Worm (Caenorhabditis elegans): ENCODE measurements around the gene K06A9.2.
A peak's percentile ranks its signal among the peaks of the same experiment; 100 is the strongest.
"Not testable (repeated sequence)": the region's sequence is repeated elsewhere in the genome, so short reads cannot be mapped to it uniquely, and the experiment has no call there.

K06A9.2 gene

ce11 chrX:1508910-1509309 lies 27.3 kb upstream of the K06A9.2 start:
- not testable (repeated sequence) for TF ChIP-seq snpc-4 (GFP tag; optimal IDR thresholded peaks at IDR 0.05)
- TF ChIP-seq snpc-4 (tag; optimal IDR thresholded peaks at IDR 0.05), result peak in 1 of 4 experiments; percentile 60
- TF ChIP-seq egrh-3 (GFP tag; IDR thresholded peaks at IDR 0.05), result peak; percentile 63; the same call in 1 of the 2 replicates
- TF ChIP-seq zfh-2 (GFP tag; conservative IDR thresholded peaks at IDR 0.05), result peak; percentile 76
- 0 out of 2 replicates have a peak, but pooled peaks have one; percentile 13 for TF ChIP-seq dox-1 (GFP tag; IDR thresholded peaks at IDR 0.05)
- 0 out of 2 replicates have a peak, but pooled peaks have one; percentile 6 for TF ChIP-seq madf-6 (GFP tag; IDR thresholded peaks at IDR 0.05)

DNA sequence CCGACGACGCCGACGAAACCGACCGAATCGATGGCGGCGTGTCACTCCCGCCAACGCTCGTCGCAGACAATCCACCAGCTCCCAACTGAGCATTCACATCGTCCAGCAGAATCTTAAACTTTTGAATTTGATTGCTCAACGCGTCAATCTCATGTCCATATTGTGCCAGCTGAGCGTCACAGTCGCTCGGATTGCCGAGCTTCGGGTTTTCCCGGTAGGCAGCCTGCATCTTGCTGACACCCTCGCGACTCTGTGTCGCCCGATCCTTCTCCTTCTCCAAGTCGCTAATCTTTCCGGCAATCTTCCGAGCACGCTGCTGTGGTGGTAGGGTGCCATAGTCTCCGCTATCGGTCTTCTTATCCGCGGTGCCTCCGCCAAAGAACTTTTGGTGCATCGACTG lies 23.9 kb upstream of the K06A9.2 start:
- no peak for TF ChIP-seq egl-18 (GFP tag; IDR thresholded peaks at IDR 0.05)
- TF ChIP-seq gei-17 (GFP tag; optimal IDR thresholded peaks at IDR 0.05), result no peak
- no peak for TF ChIP-seq F10E7.11 (tag; optimal IDR thresholded peaks at IDR 0.05)
- no peak for TF ChIP-seq nfya-1 (tag; optimal IDR thresholded peaks at IDR 0.05; ENCODE audit: borderline replicate concordance, insufficient read depth)
- TF ChIP-seq lin-54 (GFP tag; optimal IDR thresholded peaks at IDR 0.05), result no peak
- TF ChIP-seq F39B2.1 (GFP tag; IDR thresholded peaks at IDR 0.05), result no peak
- no peak for TF ChIP-seq ceh-58 (GFP tag; IDR thresholded peaks at IDR 0.05)
- TF ChIP-seq ama-1 (optimal IDR thresholded peaks at IDR 0.05), result no peak
- TF ChIP-seq ama-1 (GFP tag; optimal IDR thresholded peaks at IDR 0.05), result no peak
- no peak for TF ChIP-seq B0261.1 (tag; optimal IDR thresholded peaks at IDR 0.05)
- no peak for TF ChIP-seq ztf-6 (GFP tag; IDR thresholded peaks at IDR 0.05)
- TF ChIP-seq Y56A3A.18 (GFP tag; IDR thresholded peaks at IDR 0.05), result no peak
- TF ChIP-seq nhr-120 (GFP tag; IDR thresholded peaks at IDR 0.05), result no peak
- peak; percentile 88 for TF ChIP-seq zfh-2 (GFP tag; conservative IDR thresholded peaks at IDR 0.05)
- no peak for TF ChIP-seq fkh-3 (tag; optimal IDR thresholded peaks at IDR 0.05)
- TF ChIP-seq ztf-25 (GFP tag; IDR thresholded peaks at IDR 0.05), result no peak
- no peak for TF ChIP-seq ceh-40 (GFP tag; IDR thresholded peaks at IDR 0.05)
- 0 out of 2 replicates have a peak, but pooled peaks have one; percentile 25 for TF ChIP-seq Y53G8AR.9 (GFP tag; conservative IDR thresholded peaks at IDR 0.05)
- TF ChIP-seq egrh-3 (GFP tag; IDR thresholded peaks at IDR 0.05), result peak; percentile 49; the same call in 1 of the 2 replicates

DNA sequence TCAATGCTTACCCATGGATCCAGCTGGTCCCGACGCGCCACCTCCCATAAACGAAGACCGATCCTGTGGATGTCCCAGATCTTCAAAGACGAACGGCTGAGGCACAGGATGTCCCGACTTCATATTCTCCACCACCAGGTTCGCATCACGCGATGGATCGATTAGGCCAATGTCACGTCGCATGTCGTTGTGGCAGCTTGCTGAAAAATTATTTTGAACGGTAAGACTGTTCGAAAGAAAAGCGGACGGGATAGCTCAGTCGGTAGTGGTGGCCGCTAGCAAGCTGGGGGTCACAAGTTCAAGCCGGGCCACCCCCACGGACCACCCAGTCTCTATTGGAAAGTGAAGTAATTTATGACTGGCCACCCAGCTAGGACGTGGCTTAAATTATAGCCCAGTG lies 23.0 kb upstream of the K06A9.2 start:
- TF ChIP-seq snpc-1.1 (tag; optimal IDR thresholded peaks at IDR 0.05; ENCODE audit: insufficient read depth) (no peak), lsl-1 (GFP tag; optimal IDR thresholded peaks at IDR 0.05) (no peak), sdz-38 (tag; optimal IDR thresholded peaks at IDR 0.05) (no peak), F37B4.10 (GFP tag; IDR thresholded peaks at IDR 0.05) (no peak), Y53F4B.3 (GFP tag; IDR thresholded peaks at IDR 0.05) (no peak), pbrm-1 (GFP tag; IDR thresholded peaks at IDR 0.05) (no peak), Y79H2A.3 (GFP tag; conservative IDR thresholded peaks at IDR 0.05) (no peak), ccch-3 (GFP tag; optimal IDR thresholded peaks at IDR 0.05) (no peak), ztf-6 (GFP tag; IDR thresholded peaks at IDR 0.05) (no peak), tlf-1 (GFP tag; optimal IDR thresholded peaks at IDR 0.05) (no peak), tbp1 (GFP tag; optimal IDR thresholded peaks at IDR 0.05) (no peak), lin-40 (tag; optimal IDR thresholded peaks at IDR 0.05) (no peak), repo-1 (tag; optimal IDR thresholded peaks at IDR 0.05) (no peak), rpc-1 (optimal IDR thresholded peaks at IDR 0.05) (no peak), rpc-1 (tag; optimal IDR thresholded peaks at IDR 0.05) (peak; percentile 14), attf-3 (GFP tag; conservative IDR thresholded peaks at IDR 0.05) (no peak), zfh-2 (GFP tag; conservative IDR thresholded peaks at IDR 0.05) (no peak; the same call in none of the 2 replicates), madf-3 (GFP tag; IDR thresholded peaks at IDR 0.05) (0 out of 2 replicates have a peak, but pooled peaks have one; percentile 21), F49E8.2 (tag; optimal IDR thresholded peaks at IDR 0.05; ENCODE audit: insufficient read depth) (no peak), lin-26 (GFP tag; IDR thresholded peaks at IDR 0.05) (0 out of 2 replicates have a peak, but pooled peaks have one; percentile 44), chd-7 (tag; optimal IDR thresholded peaks at IDR 0.05) (no peak), ceh-40 (GFP tag; IDR thresholded peaks at IDR 0.05) (no peak), D2030.7 (GFP tag; IDR thresholded peaks at IDR 0.05) (no peak), unc-62 (GFP tag; optimal IDR thresholded peaks at IDR 0.05) (no peak), lin-35 (GFP tag; optimal IDR thresholded peaks at IDR 0.05) (no peak), nhr-90 (tag; optimal IDR thresholded peaks at IDR 0.05) (no peak)

All from whole organism, young adult.